Worm (Caenorhabditis elegans) whole organism, young adult: ENCODE data around the gene C02F4.4.
"Not testable (repeated sequence)": the region's sequence is repeated elsewhere in the genome, so short reads cannot be mapped to it uniquely, and the experiment has no call there.

Source experiments
- B0035.1 ChIP-seq: sonication (generic microtip); optimal IDR thresholded peaks from 2 replicates; lab custom pipeline; 2016; ENCODE audit warnings: missing genetic modification characterization, mild to moderate bottlenecking, missing compliant biosample characterization, missing genotype, missing genetic modification reagents
- B0261.1 ChIP-seq: sonication (generic microtip); optimal IDR thresholded peaks from 2 replicates; lab custom pipeline; 2016; ENCODE audit warnings: mild to moderate bottlenecking, missing genetic modification characterization, moderate library complexity, missing compliant biosample characterization
- B0336.3 ChIP-seq: fragments of 200-800 bp; sonication (Bioruptor generic); IDR thresholded peaks from 2 replicates; pipeline ENCODE4 v1.3.6; 2022; ENCODE audit warnings: missing genetic modification characterization, missing compliant biosample characterization
- F22D6.2 ChIP-seq: sonication (generic microtip); optimal IDR thresholded peaks from 2 replicates; lab custom pipeline; 2016; ENCODE audit warnings: mild to moderate bottlenecking, missing genetic modification characterization, missing compliant biosample characterization
- F33H1.4 ChIP-seq: fragments of 200-800 bp; sonication (Bioruptor generic); IDR thresholded peaks from 2 replicates; pipeline ENCODE4 v1.3.6; 2022; ENCODE audit warnings: missing genetic modification reagents, missing genetic modification characterization, missing compliant biosample characterization
- F39B2.1 ChIP-seq: fragments of 200-800 bp; sonication (Bioruptor generic); IDR thresholded peaks from 2 replicates; pipeline ENCODE4 v1.3.6; 2022; ENCODE audit warnings: missing genetic modification reagents, missing genetic modification characterization, missing compliant biosample characterization
- F52B5.7 ChIP-seq: sonication (generic microtip); optimal IDR thresholded peaks from 2 replicates; lab custom pipeline; 2016; ENCODE audit warnings: mild to moderate bottlenecking, missing genetic modification characterization, missing compliant biosample characterization
- K11D2.4 ChIP-seq: fragments of 200-800 bp; sonication (Bioruptor generic); IDR thresholded peaks from 2 replicates; pipeline ENCODE4 v1.3.6; 2022; ENCODE audit warnings: missing genetic modification reagents, missing genetic modification characterization, missing compliant biosample characterization
- T07F8.4 ChIP-seq: sonication (generic microtip); optimal IDR thresholded peaks from 2 replicates; lab custom pipeline; 2016; ENCODE audit warnings: mild to moderate bottlenecking, missing genetic modification characterization, moderate library complexity, missing compliant biosample characterization
- Y53F4B.3 ChIP-seq: fragments of 200-800 bp; sonication (Bioruptor generic); IDR thresholded peaks from 2 replicates; pipeline ENCODE4 v1.3.6; 2022; ENCODE audit warnings: missing genetic modification reagents, missing genetic modification characterization, missing compliant biosample characterization
- Y95B8A.8 ChIP-seq: fragments of 200-800 bp; sonication (Bioruptor generic); IDR thresholded peaks from 2 replicates; pipeline ENCODE4 v1.3.6; 2022; ENCODE audit warnings: missing genetic modification reagents, missing genetic modification characterization, missing compliant biosample characterization
- atf-7 ChIP-seq: sonication (generic microtip); optimal IDR thresholded peaks from 2 replicates; lab custom pipeline; 2017; ENCODE audit warnings: mild to moderate bottlenecking, missing genetic modification characterization, missing compliant biosample characterization
- athp-1 ChIP-seq: sonication (generic microtip); optimal IDR thresholded peaks from 2 replicates; lab custom pipeline; 2017; ENCODE audit warnings: mild to moderate bottlenecking, missing genetic modification characterization, missing compliant biosample characterization
- attf-3 ChIP-seq: fragments of 200-800 bp; sonication (Bioruptor generic); conservative IDR thresholded peaks from 2 replicates; pipeline ENCODE4 v1.3.6; 2022; ENCODE audit warnings: missing genetic modification reagents, missing genetic modification characterization, missing compliant biosample characterization
- ceh-40 ChIP-seq: fragments of 200-800 bp; sonication (Bioruptor generic); IDR thresholded peaks from 2 replicates; pipeline ENCODE4 v1.3.6; 2022; ENCODE audit warnings: missing genetic modification characterization, missing compliant biosample characterization
- dox-1 ChIP-seq: fragments of 200-800 bp; sonication (Bioruptor generic); IDR thresholded peaks from 2 replicates; pipeline ENCODE4 v1.3.6; 2022; ENCODE audit warnings: missing genetic modification reagents, missing genetic modification characterization, missing compliant biosample characterization
- egl-18 ChIP-seq: fragments of 200-800 bp; sonication (Bioruptor generic); IDR thresholded peaks from 2 replicates; pipeline ENCODE4 v1.3.6; 2022; ENCODE audit warnings: missing genetic modification reagents, missing genetic modification characterization, missing compliant biosample characterization
- ets-4 ChIP-seq: fragments of 200-800 bp; sonication (Bioruptor generic); optimal IDR thresholded peaks from 2 replicates; lab custom pipeline; 2018; ENCODE audit warnings: mild to moderate bottlenecking, missing genetic modification characterization, missing compliant biosample characterization
- hmg-1.2 ChIP-seq: fragments of 200-800 bp; sonication (Bioruptor generic); IDR thresholded peaks from 2 replicates; pipeline ENCODE4 v1.3.6; 2022; ENCODE audit warnings: missing genetic modification reagents, missing genetic modification characterization, missing compliant biosample characterization
- hsf-1 ChIP-seq: fragments of 200-800 bp; sonication (Bioruptor generic); IDR thresholded peaks from 2 replicates; pipeline ENCODE4 v1.3.6; 2022; ENCODE audit warnings: missing genetic modification reagents, missing genetic modification characterization, missing compliant biosample characterization
- lin-26 ChIP-seq: fragments of 200-800 bp; sonication (Bioruptor generic); IDR thresholded peaks from 2 replicates; pipeline ENCODE4 v1.3.6; 2022; ENCODE audit warnings: missing genetic modification reagents, missing genetic modification characterization, missing compliant biosample characterization
- lin-54 ChIP-seq: fragments of 200-800 bp; sonication (Bioruptor generic); optimal IDR thresholded peaks from 2 replicates; lab custom pipeline; 2018; ENCODE audit warnings: mild to moderate bottlenecking, missing genetic modification characterization, missing compliant biosample characterization
- lsl-1 ChIP-seq: fragments of 200-800 bp; sonication (Bioruptor generic); optimal IDR thresholded peaks from 2 replicates; lab custom pipeline; 2018; ENCODE audit warnings: mild to moderate bottlenecking, missing genetic modification characterization, moderate library complexity, missing compliant biosample characterization
- mes-4 ChIP-seq: sonication (generic microtip); optimal IDR thresholded peaks from 2 replicates; lab custom pipeline; 2016; ENCODE audit warnings: missing genotype, missing genetic modification characterization, missing compliant biosample characterization
- mxl-1 ChIP-seq: sonication (generic microtip); optimal IDR thresholded peaks from 2 replicates; lab custom pipeline; 2016; ENCODE audit warnings: missing genetic modification characterization, missing compliant biosample characterization
- nhr-179 ChIP-seq: sonication (generic microtip); optimal IDR thresholded peaks from 2 replicates; lab custom pipeline; 2016; ENCODE audit warnings: mild to moderate bottlenecking, missing genetic modification characterization, missing compliant biosample characterization
- nhr-27 ChIP-seq: fragments of 200-800 bp; sonication (Bioruptor generic); optimal IDR thresholded peaks from 2 replicates; lab custom pipeline; 2018; ENCODE audit warnings: mild to moderate bottlenecking, missing genetic modification characterization, moderate library complexity, missing compliant biosample characterization
- pbrm-1 ChIP-seq: fragments of 200-800 bp; sonication (Bioruptor generic); IDR thresholded peaks from 2 replicates; pipeline ENCODE4 v1.3.6; 2022; ENCODE audit warnings: missing genetic modification reagents, missing genetic modification characterization, missing compliant biosample characterization
- rcor-1 ChIP-seq: fragments of 200-800 bp; sonication (Bioruptor generic); IDR thresholded peaks from 2 replicates; pipeline ENCODE4 v1.3.6; 2022; ENCODE audit warnings: missing genetic modification reagents, missing genetic modification characterization, missing compliant biosample characterization
- rpc-1 ChIP-seq, 2 experiments: fragments of 150-350 bp in 1 of 2; sonication (generic microtip) in 1 of 2; optimal IDR thresholded peaks; 2 replicates each; lab custom pipeline; 2014 to 2018; ENCODE audit warnings: missing biosample characterization in 1 of 2, missing genetic modification characterization in 1 of 2, missing genetic modification reagents in 1 of 2, missing genotype in 1 of 2
- snpc-3.4 ChIP-seq: sonication (generic microtip); optimal IDR thresholded peaks from 2 replicates; lab custom pipeline; 2017; ENCODE audit warnings: missing genetic modification characterization, mild to moderate bottlenecking, missing compliant biosample characterization, antibody characterized with exemption, moderate library complexity, missing genotype, missing genetic modification reagents
- tbp1 ChIP-seq: fragments of 200-800 bp; sonication (Bioruptor generic); optimal IDR thresholded peaks from 2 replicates; lab custom pipeline; 2018; ENCODE audit warnings: mild to moderate bottlenecking, missing genetic modification characterization, missing compliant biosample characterization
- ztf-18 ChIP-seq: sonication (generic microtip); optimal IDR thresholded peaks from 2 replicates; lab custom pipeline; 2016; ENCODE audit warnings: missing genotype, mild to moderate bottlenecking, missing genetic modification characterization, missing compliant biosample characterization

The C02F4.4 gene

ce11 chrIV:10515128-10515527 is at the start of gene C02F4.4:
C02F4.4 (minus strand) TSS chrIV:10515228.
- no peak for TF ChIP-seq F22D6.2 (tag; lab: Kevin White, UChicago)
- TF ChIP-seq K11D2.4 = no peak
- no peak for TF ChIP-seq ztf-18 (tag; lab: Kevin White, UChicago)
- TF ChIP-seq tbp1 (GFP tag; lab: Kevin White, UChicago) = no peak
- no peak for TF ChIP-seq snpc-3.4 (tag; lab: Kevin White, UChicago)
- TF ChIP-seq Y95B8A.8 (GFP tag; lab: Robert Waterston, UW) = no peak
- TF ChIP-seq athp-1 = no peak
- TF ChIP-seq egl-18 (GFP tag; lab: Robert Waterston, UW) = no peak
- TF ChIP-seq ceh-40 (GFP tag; lab: Robert Waterston, UW) = no peak
- no peak for TF ChIP-seq F52B5.7 (tag; lab: Kevin White, UChicago)
- no peak for TF ChIP-seq atf-7 (tag; lab: Kevin White, UChicago)
- no peak for TF ChIP-seq mes-4 (tag; lab: Kevin White, UChicago)
- no peak for TF ChIP-seq B0035.1 (tag; lab: Kevin White, UChicago)
- TF ChIP-seq nhr-27 (tag; lab: Kevin White, UChicago) = no peak
- no peak for TF ChIP-seq ets-4 (GFP tag; lab: Kevin White, UChicago)

ce11 chrIV:10564613-10565012 is 49.6 kb upstream of the C02F4.4 start:
- TF ChIP-seq lin-54 (GFP tag; lab: Kevin White, UChicago) (no peak), dox-1 (GFP tag; lab: Robert Waterston, UW) (no peak), Y53F4B.3 (GFP tag; lab: Robert Waterston, UW) (no peak), B0336.3 (GFP tag; lab: Robert Waterston, UW) (no peak), nhr-179 (no peak), F39B2.1 (GFP tag; lab: Robert Waterston, UW) (no peak), attf-3 (GFP tag; lab: Robert Waterston, UW) (no peak)

ce11 chrIV:10561605-10562004 is 46.6 kb upstream of the C02F4.4 start, which contains the start of gene him-8:
him-8 (plus strand) TSS chrIV:10561905.
- TF ChIP-seq nhr-179 (no peak), B0035.1 (tag; lab: Kevin White, UChicago) (no peak), mxl-1 (no peak)

DNA sequence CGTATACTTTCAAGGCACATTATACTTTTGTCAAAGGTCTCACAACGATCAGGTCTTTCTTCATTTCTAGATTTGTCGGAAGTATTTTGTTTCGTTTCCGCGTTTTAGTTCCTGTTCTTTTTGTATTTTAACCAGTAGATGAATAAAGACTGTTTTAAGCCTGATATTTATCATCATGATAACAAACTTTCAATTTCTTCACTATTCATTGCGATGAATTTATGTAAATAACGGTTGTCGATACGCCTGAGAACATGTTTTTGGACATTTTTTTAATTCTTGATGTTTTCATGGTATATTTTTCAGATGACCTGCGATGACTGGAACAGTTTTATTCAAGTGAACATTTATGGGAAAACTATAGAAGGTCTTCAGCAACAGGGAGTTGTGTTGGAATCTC is 43.4 kb upstream of the C02F4.4 start, which contains the start of gene zim-3:
Gene zim-3, plus strand, starts transcription at position 301 of the 400 bp plus-strand sequence.
- TF ChIP-seq F33H1.4 (GFP tag; lab: Robert Waterston, UW) (peak; percentile 23; the same call in 1 of the 2 replicates), lsl-1 (GFP tag; lab: Kevin White, UChicago) (peak; percentile 60), T07F8.4 (tag; lab: Kevin White, UChicago) (no peak), hsf-1 (GFP tag; lab: Robert Waterston, UW) (0 out of 2 replicates have a peak, but pooled peaks have one; percentile 9)

ce11 chrIV:10554947-10555346 is 39.9 kb upstream of the C02F4.4 start, which contains the start of gene zim-2:
zim-2 (plus strand) TSS chrIV:10555247.
- TF ChIP-seq pbrm-1 = no peak

DNA sequence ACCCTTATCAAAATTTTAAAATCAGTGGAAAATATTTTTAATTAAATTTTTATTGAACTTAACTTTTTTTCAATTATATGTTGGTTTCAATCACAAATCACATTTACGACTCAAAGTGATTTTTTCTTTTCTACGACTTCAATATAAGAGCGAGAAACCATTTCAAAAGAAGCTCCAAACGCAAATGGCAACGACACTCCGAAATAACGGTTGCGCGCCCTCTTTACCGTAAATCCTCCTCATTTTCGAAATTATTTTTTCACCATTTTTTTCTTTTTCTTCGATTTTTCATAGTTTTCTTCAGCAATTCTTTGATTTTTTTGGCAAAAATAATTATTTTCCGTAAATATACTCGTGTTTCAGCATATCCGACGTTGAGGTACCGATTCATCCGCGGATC is 38.0 kb upstream of the C02F4.4 start:
- peak; percentile 80 for TF ChIP-seq attf-3 (GFP tag; lab: Robert Waterston, UW)

DNA sequence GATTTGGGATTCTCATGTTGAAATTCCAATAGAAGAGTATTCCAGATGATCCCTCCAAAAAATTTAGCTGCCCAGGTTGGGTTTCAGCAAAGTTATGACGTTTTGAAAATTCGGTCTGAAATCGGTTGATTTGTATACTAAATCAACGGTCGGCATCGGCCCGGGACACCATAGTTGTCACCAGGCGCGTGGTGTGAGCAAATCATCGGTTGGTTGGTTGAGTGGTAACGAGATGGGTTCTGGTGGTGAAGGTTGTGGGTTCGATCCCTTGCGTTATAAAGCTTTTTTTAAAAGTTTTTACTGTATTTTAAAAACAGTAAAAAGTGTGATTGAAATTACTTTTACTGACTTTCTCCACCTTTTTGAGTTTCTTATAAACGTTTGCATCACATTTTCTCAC is 33.5 kb upstream of the C02F4.4 start:
- TF ChIP-seq B0261.1 (tag; lab: Kevin White, UChicago) (peak; percentile 47), hmg-1.2 (GFP tag; lab: Robert Waterston, UW) (0 out of 2 replicates have a peak, but pooled peaks have one; percentile 25), rpc-1 (tag; optimal IDR thresholded peaks at IDR 0.05; lab: Kevin White, UChicago) (peak; percentile 52), dox-1 (GFP tag; lab: Robert Waterston, UW) (0 out of 2 replicates have a peak, but pooled peaks have one; percentile 44), rcor-1 (GFP tag; lab: Robert Waterston, UW) (0 out of 2 replicates have a peak, but pooled peaks have one; percentile 17), lin-26 (GFP tag; lab: Robert Waterston, UW) (peak; percentile 71; the same call in 1 of the 2 replicates), ceh-40 (GFP tag; lab: Robert Waterston, UW) (0 out of 2 replicates have a peak, but pooled peaks have one; percentile 31), tbp1 (GFP tag; lab: Kevin White, UChicago) (peak; percentile 70)
- TF ChIP-seq rpc-1 (optimal IDR thresholded peaks at IDR 0.05; lab: Kevin White, UChicago) = not testable (repeated sequence)
- TF ChIP-seq, all 124 proteins: peak for 8; not testable (repeated sequence) for 116
